Worm (Caenorhabditis elegans): Measurements from ENCODE around the gene dnj-9.

ce11 chrII:4873029-4873428 lies 21.2 kb downstream of the dnj-9 start, which contains the start of gene col-73:
- TF ChIP-seq ama-1 (optimal IDR thresholded peaks at IDR 0.05): no peak
- no peak for TF ChIP-seq madf-2 (tag; optimal IDR thresholded peaks at IDR 0.05)
- TF ChIP-seq syd-9 (tag; optimal IDR thresholded peaks at IDR 0.05): no peak
- TF ChIP-seq pha-4 (tag; optimal IDR thresholded peaks at IDR 0.05): no peak
- no peak for TF ChIP-seq hlh-30 (tag; optimal IDR thresholded peaks at IDR 0.05; ENCODE audit: insufficient read depth)
- no peak for TF ChIP-seq elt-2 (tag; optimal IDR thresholded peaks at IDR 0.05)

Measured in whole organism, late embryonic.